4 fruit fly cellular contexts compared by ENCODE assay signal in genomic region chr2L:16790671-16791270, dm6.
A peak's percentile ranks its signal among the peaks of the same experiment; 100 is the strongest.
TF ChIP-seq lines count a peak whose summit lies in the region.

Gene Cyt-b5-r, minus strand, starts transcription at chr2L:16790721.

- TF ChIP-seq CTCF in whole organism, embryonic (GFP tag; optimal IDR thresholded peaks at IDR 0.05; lab: Kevin White, UChicago): no peak

TF ChIP-seq in whole organism, adult, 20 proteins besides CTCF, POLR2A, EP300 and RAD21:
- TF ChIP-seq cic (GFP tag; optimal IDR thresholded peaks at IDR 0.05; lab: Kevin White, UChicago) (peak; percentile 5), Mnt (GFP tag; optimal IDR thresholded peaks at IDR 0.05; lab: Kevin White, UChicago) (peak; percentile 6), cnc (optimal IDR thresholded peaks at IDR 0.05; lab: Kevin White, UChicago) (no peak)

TF ChIP-seq in whole organism, embryonic, 481 proteins besides CTCF, POLR2A, EP300 and RAD21 (continues in another document):
- TF ChIP-seq CG8765 (GFP tag; IDR thresholded peaks at IDR 0.05; lab: Robert Waterston, UW) (no peak), grn (GFP tag; optimal IDR thresholded peaks at IDR 0.05; lab: Kevin White, UChicago) (peak; percentile 62), Bteb2 (GFP tag; optimal IDR thresholded peaks at IDR 0.05; lab: Kevin White, UChicago) (no peak), CG13123 (GFP tag; optimal IDR thresholded peaks at IDR 0.05; lab: Kevin White, UChicago) (no peak), Ets65A (GFP tag; lab: Kevin White, UChicago) (peak; percentile 66), wor (GFP tag; IDR thresholded peaks at IDR 0.05; lab: Robert Waterston, UW) (no peak), MBD-R2 (GFP tag; IDR thresholded peaks at IDR 0.05; lab: Robert Waterston, UW) (no peak), mirr (GFP tag; optimal IDR thresholded peaks at IDR 0.05; lab: Kevin White, UChicago) (peak; percentile 91), CG12155 (GFP tag; optimal IDR thresholded peaks at IDR 0.05; lab: Kevin White, UChicago) (no peak), CG10543 (GFP tag; optimal IDR thresholded peaks at IDR 0.05; lab: Kevin White, UChicago) (peak; percentile 89), dmrt11E (tag; optimal IDR thresholded peaks at IDR 0.05; lab: Kevin White, UChicago) (no peak), sens (GFP tag; lab: Kevin White, UChicago) (peak; percentile 18), gfzf (GFP tag; optimal IDR thresholded peaks at IDR 0.05; lab: Kevin White, UChicago) (no peak), Hey (tag; optimal IDR thresholded peaks at IDR 0.05; lab: Kevin White, UChicago) (peak; percentile 27), trh (GFP tag; optimal IDR thresholded peaks at IDR 0.05; lab: Kevin White, UChicago) (no peak), CG2678 (tag; optimal IDR thresholded peaks at IDR 0.05; lab: Kevin White, UChicago) (peak; percentile 31), B-H2 (GFP tag; optimal IDR thresholded peaks at IDR 0.05; lab: Kevin White, UChicago) (peak; percentile 34), Adf1 (GFP tag; IDR thresholded peaks at IDR 0.05; lab: Robert Waterston, UW) (peak; percentile 77), exex (tag; optimal IDR thresholded peaks at IDR 0.05; lab: Kevin White, UChicago) (peak; percentile 94), chif (GFP tag; optimal IDR thresholded peaks at IDR 0.05; lab: Kevin White, UChicago) (no peak), CG1529 (GFP tag; optimal IDR thresholded peaks at IDR 0.05; lab: Kevin White, UChicago) (no peak), CG17385 (GFP tag; optimal IDR thresholded peaks at IDR 0.05; lab: Kevin White, UChicago) (peak; percentile 26), onecut (GFP tag; IDR thresholded peaks at IDR 0.05; lab: Robert Waterston, UW) (no peak), CG2120 (GFP tag; optimal IDR thresholded peaks at IDR 0.05; lab: Kevin White, UChicago) (no peak), sd (tag; optimal IDR thresholded peaks at IDR 0.05; lab: Kevin White, UChicago) (peak; percentile 58), cwo (GFP tag; optimal IDR thresholded peaks at IDR 0.05; lab: Kevin White, UChicago) (peak; percentile 83), Neu2 (GFP tag; optimal IDR thresholded peaks at IDR 0.05; lab: Kevin White, UChicago; ENCODE audit: borderline replicate concordance) (no peak), ken (GFP tag; IDR thresholded peaks at IDR 0.05; lab: Robert Waterston, UW) (no peak), z (GFP tag; IDR thresholded peaks at IDR 0.05; lab: Robert Waterston, UW) (no peak), CG3281 (GFP tag; optimal IDR thresholded peaks at IDR 0.05; lab: Kevin White, UChicago) (peak; percentile 1)

TF ChIP-seq in whole organism, prepupa, 60 proteins besides CTCF, POLR2A, EP300 and RAD21:
- TF ChIP-seq svp (GFP tag; lab: Kevin White, UChicago) (peak; percentile 89), CG4318 (GFP tag; optimal IDR thresholded peaks at IDR 0.05; lab: Kevin White, UChicago) (no peak), vri (GFP tag; optimal IDR thresholded peaks at IDR 0.05; lab: Kevin White, UChicago) (peak; percentile 82)

TF ChIP-seq in whole organism, wandering third instar larva, 38 proteins besides CTCF, POLR2A, EP300 and RAD21:
- TF ChIP-seq dmrt93B (GFP tag; optimal IDR thresholded peaks at IDR 0.05; lab: Kevin White, UChicago) (no peak), br (GFP tag; optimal IDR thresholded peaks at IDR 0.05; lab: Kevin White, UChicago) (peak; percentile 21)
